Worm (Caenorhabditis elegans) whole organism, L4 larva: ENCODE results near the gene srp-6.

Source experiments
- ama-1 ChIP-seq: fragments of 150-350 bp; optimal IDR thresholded peaks from 2 replicates; lab custom pipeline; 2014; ENCODE audit warnings: inconsistent platforms, mixed read lengths
- dpl-1 ChIP-seq: fragments of 150-350 bp; optimal IDR thresholded peaks from 2 replicates; lab custom pipeline; 2014; ENCODE audit warnings: missing biosample characterization, missing genetic modification reagents, missing genetic modification characterization
- egl-43 ChIP-seq: fragments of 200-800 bp; sonication (Bioruptor generic); IDR thresholded peaks from 2 replicates; pipeline ENCODE4 v1.3.6; 2022; ENCODE audit warnings: missing genetic modification reagents, missing genetic modification characterization, missing compliant biosample characterization
- fkh-10 ChIP-seq: fragments of 150-350 bp; optimal IDR thresholded peaks from 2 replicates; lab custom pipeline; 2014; ENCODE audit warnings: missing biosample characterization, missing genetic modification reagents, missing genetic modification characterization
- hif-1 ChIP-seq, 2 experiments: sonication (generic microtip); optimal IDR thresholded peaks; 2 replicates each; lab custom pipeline; 2016 to 2017; ENCODE audit warnings: missing compliant biosample characterization in 2 of 2, missing genetic modification characterization in 2 of 2, missing genetic modification reagents in 2 of 2, missing genotype in 2 of 2, mild to moderate bottlenecking in 1 of 2
- lir-3 ChIP-seq: sonication (generic microtip); optimal IDR thresholded peaks from 2 replicates; lab custom pipeline; 2016; ENCODE audit warnings: mild to moderate bottlenecking, missing genetic modification characterization, missing compliant biosample characterization
- mep-1 ChIP-seq: fragments of 150-350 bp; sonication (generic microtip); optimal IDR thresholded peaks from 3 replicates; lab custom pipeline; 2014; ENCODE audit warnings: missing biosample characterization, missing genetic modification characterization
- nhr-25 ChIP-seq: sonication (generic microtip); optimal IDR thresholded peaks from 2 replicates; lab custom pipeline; 2017; ENCODE audit warnings: missing genetic modification characterization, mild to moderate bottlenecking, missing compliant biosample characterization, antibody characterized with exemption, moderate library complexity, borderline replicate concordance; ENCODE audit not compliant: insufficient read depth
- rbr-2 ChIP-seq: sonication (generic microtip); optimal IDR thresholded peaks from 2 replicates; lab custom pipeline; 2016; ENCODE audit warnings: missing genotype, missing genetic modification characterization, missing compliant biosample characterization
- unc-130 ChIP-seq: sonication (generic microtip); optimal IDR thresholded peaks from 2 replicates; lab custom pipeline; 2016; ENCODE audit warnings: missing genetic modification reagents, missing genetic modification characterization, missing compliant biosample characterization

ce11 chrV:7403501-7403900, 17.6 kb upstream of the srp-6 start:
- TF ChIP-seq mep-1 (tag; lab: Kevin White, UChicago) (no peak), lir-3 (tag; lab: Kevin White, UChicago) (no peak), egl-43 (no peak), hif-1 (tag; optimal IDR thresholded peaks at IDR 0.05; lab: Kevin White, UChicago) (no peak), unc-130 (GFP tag; lab: Kevin White, UChicago) (no peak), nhr-25 (tag; lab: Kevin White, UChicago) (no peak), rbr-2 (tag; lab: Kevin White, UChicago) (no peak), dpl-1 (GFP tag; lab: Kevin White, UChicago) (no peak), fkh-10 (GFP tag; lab: Kevin White, UChicago) (no peak), ama-1 (lab: Kevin White, UChicago) (no peak)
